Worm (Caenorhabditis elegans) whole organism, young adult: ENCODE measurements around the gene oac-31.
"Not testable (repeated sequence)": the region's sequence is repeated elsewhere in the genome, so short reads cannot be mapped to it uniquely, and the experiment has no call there.

Experiments
- B0019.2 ChIP-seq: fragments of 200-800 bp; sonication (Bioruptor generic); conservative IDR thresholded peaks from 2 replicates; pipeline ENCODE4 v1.3.6; 2022; ENCODE audit warnings: missing genetic modification reagents, missing genetic modification characterization, missing compliant biosample characterization
- B0261.1 ChIP-seq: sonication (generic microtip); optimal IDR thresholded peaks from 2 replicates; lab custom pipeline; 2016; ENCODE audit warnings: mild to moderate bottlenecking, missing genetic modification characterization, moderate library complexity, missing compliant biosample characterization
- C17E4.6 ChIP-seq: fragments of 200-800 bp; sonication (Bioruptor generic); IDR thresholded peaks from 2 replicates; pipeline ENCODE4 v1.3.6; 2022; ENCODE audit warnings: missing genetic modification reagents, missing genetic modification characterization, missing compliant biosample characterization
- F49E8.2 ChIP-seq: sonication (generic microtip); optimal IDR thresholded peaks from 3 replicates; lab custom pipeline; 2017; ENCODE audit warnings: missing genetic modification characterization, mild to moderate bottlenecking, missing compliant biosample characterization, antibody characterized with exemption, moderate library complexity; ENCODE audit not compliant: insufficient read depth
- Y53F4B.3 ChIP-seq: fragments of 200-800 bp; sonication (Bioruptor generic); IDR thresholded peaks from 2 replicates; pipeline ENCODE4 v1.3.6; 2022; ENCODE audit warnings: missing genetic modification reagents, missing genetic modification characterization, missing compliant biosample characterization
- Y53G8AR.9 ChIP-seq: fragments of 200-800 bp; sonication (Bioruptor generic); conservative IDR thresholded peaks from 2 replicates; pipeline ENCODE4 v1.3.6; 2022; ENCODE audit warnings: missing genetic modification reagents, missing genetic modification characterization, missing compliant biosample characterization
- Y79H2A.3 ChIP-seq: fragments of 200-800 bp; sonication (Bioruptor generic); conservative IDR thresholded peaks from 2 replicates; pipeline ENCODE4 v1.3.6; 2022; ENCODE audit warnings: missing genetic modification reagents, missing genetic modification characterization, missing compliant biosample characterization
- ZK185.1 ChIP-seq: sonication (generic microtip); optimal IDR thresholded peaks from 2 replicates; lab custom pipeline; 2016; ENCODE audit warnings: mild to moderate bottlenecking, missing genetic modification characterization, missing compliant biosample characterization; ENCODE audit not compliant: poor library complexity, severe bottlenecking
- aptf-3 ChIP-seq: fragments of 200-800 bp; sonication (Bioruptor generic); IDR thresholded peaks from 2 replicates; pipeline ENCODE4 v1.3.6; 2022; ENCODE audit warnings: missing genetic modification characterization, missing compliant biosample characterization
- attf-6 ChIP-seq: fragments of 200-800 bp; sonication (Bioruptor generic); IDR thresholded peaks from 2 replicates; pipeline ENCODE4 v1.3.6; 2022; ENCODE audit warnings: missing genetic modification reagents, missing genetic modification characterization, missing compliant biosample characterization
- bed-1 ChIP-seq: fragments of 200-800 bp; sonication (Bioruptor generic); IDR thresholded peaks from 2 replicates; pipeline ENCODE4 v1.3.6; 2022; ENCODE audit warnings: missing genetic modification reagents, missing genetic modification characterization, missing compliant biosample characterization
- cebp-2 ChIP-seq: fragments of 200-800 bp; sonication (Bioruptor generic); IDR thresholded peaks from 2 replicates; pipeline ENCODE4 v1.3.6; 2022; ENCODE audit warnings: missing genetic modification characterization, missing compliant biosample characterization
- ceh-27 ChIP-seq: fragments of 200-800 bp; sonication (Bioruptor generic); optimal IDR thresholded peaks from 2 replicates; lab custom pipeline; 2018; ENCODE audit warnings: mild to moderate bottlenecking, missing genetic modification characterization, moderate library complexity, missing compliant biosample characterization
- ceh-40 ChIP-seq: fragments of 200-800 bp; sonication (Bioruptor generic); IDR thresholded peaks from 2 replicates; pipeline ENCODE4 v1.3.6; 2022; ENCODE audit warnings: missing genetic modification characterization, missing compliant biosample characterization
- ceh-58 ChIP-seq: fragments of 200-800 bp; sonication (Bioruptor generic); IDR thresholded peaks from 2 replicates; pipeline ENCODE4 v1.3.6; 2022; ENCODE audit warnings: missing genetic modification characterization, missing compliant biosample characterization
- ceh-79 ChIP-seq: sonication (generic microtip); optimal IDR thresholded peaks from 2 replicates; lab custom pipeline; 2017; ENCODE audit warnings: mild to moderate bottlenecking, missing genetic modification characterization, missing compliant biosample characterization
- ceh-91 ChIP-seq: fragments of 200-800 bp; sonication (Bioruptor generic); IDR thresholded peaks from 2 replicates; pipeline ENCODE4 v1.3.6; 2022; ENCODE audit warnings: missing genetic modification reagents, missing genetic modification characterization, missing compliant biosample characterization
- egl-44 ChIP-seq: fragments of 200-800 bp; sonication (Bioruptor generic); IDR thresholded peaks from 2 replicates; pipeline ENCODE4 v1.3.6; 2022; ENCODE audit warnings: missing genetic modification reagents, missing genetic modification characterization, missing compliant biosample characterization
- hlh-26 ChIP-seq: fragments of 200-800 bp; sonication (Bioruptor generic); conservative IDR thresholded peaks from 2 replicates; pipeline ENCODE4 v1.3.6; 2022; ENCODE audit warnings: missing genetic modification reagents, missing genetic modification characterization, missing compliant biosample characterization
- hmg-1.2 ChIP-seq: fragments of 200-800 bp; sonication (Bioruptor generic); IDR thresholded peaks from 2 replicates; pipeline ENCODE4 v1.3.6; 2022; ENCODE audit warnings: missing genetic modification reagents, missing genetic modification characterization, missing compliant biosample characterization
- hmg-20 ChIP-seq: fragments of 200-800 bp; sonication (Bioruptor generic); IDR thresholded peaks from 2 replicates; pipeline ENCODE4 v1.3.6; 2022; ENCODE audit warnings: missing genetic modification reagents, missing genetic modification characterization, missing compliant biosample characterization
- lag-1 ChIP-seq: fragments of 200-800 bp; sonication (Bioruptor generic); IDR thresholded peaks from 2 replicates; pipeline ENCODE4 v1.3.6; 2022; ENCODE audit warnings: missing genetic modification reagents, missing genetic modification characterization, missing compliant biosample characterization
- lin-35 ChIP-seq, 3 experiments: fragments of 150-350 bp in 2 of 3; sonication (generic microtip) in 1 of 3; optimal IDR thresholded peaks; 2 replicates each; lab custom pipeline; 2014 to 2018; ENCODE audit warnings: missing biosample characterization in 3 of 3, missing genetic modification characterization in 3 of 3, missing genetic modification reagents in 3 of 3
- madf-3 ChIP-seq: fragments of 200-800 bp; sonication (Bioruptor generic); IDR thresholded peaks from 2 replicates; pipeline ENCODE4 v1.3.6; 2022; ENCODE audit warnings: missing genetic modification reagents, missing genetic modification characterization, missing compliant biosample characterization
- nfya-2 ChIP-seq: fragments of 200-800 bp; sonication (Bioruptor generic); IDR thresholded peaks from 2 replicates; pipeline ENCODE4 v1.3.6; 2022; ENCODE audit warnings: missing genetic modification reagents, missing genetic modification characterization, missing compliant biosample characterization
- nhr-120 ChIP-seq: fragments of 200-800 bp; sonication (Bioruptor generic); IDR thresholded peaks from 2 replicates; pipeline ENCODE4 v1.3.6; 2022; ENCODE audit warnings: missing genetic modification characterization, missing compliant biosample characterization
- nhr-27 ChIP-seq: fragments of 200-800 bp; sonication (Bioruptor generic); optimal IDR thresholded peaks from 2 replicates; lab custom pipeline; 2018; ENCODE audit warnings: mild to moderate bottlenecking, missing genetic modification characterization, moderate library complexity, missing compliant biosample characterization
- pbrm-1 ChIP-seq: fragments of 200-800 bp; sonication (Bioruptor generic); IDR thresholded peaks from 2 replicates; pipeline ENCODE4 v1.3.6; 2022; ENCODE audit warnings: missing genetic modification reagents, missing genetic modification characterization, missing compliant biosample characterization
- rcor-1 ChIP-seq: fragments of 200-800 bp; sonication (Bioruptor generic); IDR thresholded peaks from 2 replicates; pipeline ENCODE4 v1.3.6; 2022; ENCODE audit warnings: missing genetic modification reagents, missing genetic modification characterization, missing compliant biosample characterization
- repo-1 ChIP-seq: sonication (generic microtip); optimal IDR thresholded peaks from 2 replicates; lab custom pipeline; 2017; ENCODE audit warnings: mild to moderate bottlenecking, missing genetic modification characterization, missing compliant biosample characterization
- rpc-1 ChIP-seq, 2 experiments: fragments of 150-350 bp in 1 of 2; sonication (generic microtip) in 1 of 2; optimal IDR thresholded peaks; 2 replicates each; lab custom pipeline; 2014 to 2018; ENCODE audit warnings: missing biosample characterization in 1 of 2, missing genetic modification characterization in 1 of 2, missing genetic modification reagents in 1 of 2, missing genotype in 1 of 2
- somi-1 ChIP-seq: fragments of 200-800 bp; sonication (Bioruptor generic); optimal IDR thresholded peaks from 2 replicates; lab custom pipeline; 2018; ENCODE audit warnings: mild to moderate bottlenecking, missing genetic modification characterization, missing compliant biosample characterization
- tbp1 ChIP-seq: fragments of 200-800 bp; sonication (Bioruptor generic); optimal IDR thresholded peaks from 2 replicates; lab custom pipeline; 2018; ENCODE audit warnings: mild to moderate bottlenecking, missing genetic modification characterization, missing compliant biosample characterization
- unc-62 ChIP-seq: fragments of 150-350 bp; optimal IDR thresholded peaks from 2 replicates; lab custom pipeline; 2014; ENCODE audit warnings: missing biosample characterization, missing genetic modification reagents, missing genetic modification characterization

The oac-31 gene

DNA sequence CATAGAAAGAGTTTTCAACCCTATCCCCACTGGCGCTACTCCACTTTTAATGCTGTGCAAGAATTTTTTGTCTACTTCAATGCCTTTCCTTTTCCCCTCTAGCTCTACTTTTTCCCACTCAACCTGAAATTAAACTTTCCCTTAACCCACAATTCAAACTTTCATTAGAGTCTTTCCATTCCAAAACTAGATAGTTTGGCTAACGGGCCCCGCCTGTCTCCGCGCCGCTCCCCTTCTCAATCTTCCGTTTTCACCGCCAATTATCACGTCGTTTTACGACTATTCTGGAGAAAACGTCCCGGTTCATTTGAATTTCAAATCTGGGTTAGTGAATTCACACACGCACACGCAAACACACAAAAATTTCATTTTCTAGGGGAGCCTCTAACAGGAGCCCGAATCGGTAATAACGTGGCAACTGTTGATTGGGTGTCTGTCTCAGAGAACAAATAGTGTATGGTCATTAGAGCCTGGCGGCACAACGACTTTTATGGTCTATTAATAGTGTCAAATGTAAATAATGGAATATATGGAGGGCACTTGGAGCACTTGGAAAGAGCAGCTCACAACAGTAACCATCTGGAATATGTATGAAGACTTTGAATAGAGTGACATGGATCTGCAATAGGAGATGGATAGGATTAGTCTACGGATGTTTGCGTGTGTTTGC lies 28.2 kb upstream of the oac-31 start:
- no peak for TF ChIP-seq nfya-2
- no peak for TF ChIP-seq madf-3
- TF ChIP-seq nhr-27 (tag; lab: Kevin White, UChicago) = no peak
- TF ChIP-seq hlh-26 = no peak
- no peak for TF ChIP-seq ZK185.1 (tag; lab: Kevin White, UChicago)
- no peak for TF ChIP-seq hmg-1.2 (GFP tag; lab: Robert Waterston, UW)
- no peak for TF ChIP-seq Y53F4B.3 (GFP tag; lab: Robert Waterston, UW)
- no peak for TF ChIP-seq bed-1
- TF ChIP-seq F49E8.2 (tag; lab: Kevin White, UChicago) = no peak
- TF ChIP-seq Y79H2A.3 (GFP tag; lab: Robert Waterston, UW) = no peak
- TF ChIP-seq B0019.2 (GFP tag; lab: Robert Waterston, UW) = no peak
- no peak for TF ChIP-seq Y53G8AR.9 (GFP tag; lab: Robert Waterston, UW)

- TF ChIP-seq ceh-79 (tag; lab: Kevin White, UChicago) = no peak
- no peak for TF ChIP-seq egl-44 (GFP tag; lab: Robert Waterston, UW)
- TF ChIP-seq pbrm-1 (GFP tag; lab: Robert Waterston, UW) = no peak
- TF ChIP-seq repo-1 (tag; lab: Kevin White, UChicago) = no peak
- no peak for TF ChIP-seq somi-1
- TF ChIP-seq ceh-27 = no peak
- TF ChIP-seq bed-1 = no peak
- TF ChIP-seq ceh-58 = no peak
- TF ChIP-seq ceh-91 = no peak
- no peak for TF ChIP-seq lin-35 (GFP tag; optimal IDR thresholded peaks at IDR 0.05; lab: Kevin White, UChicago)
- no peak for TF ChIP-seq unc-62
- TF ChIP-seq lag-1 (GFP tag; lab: Robert Waterston, UW) = no peak
- TF ChIP-seq, all 124 proteins: peak for 0
Measured at ce11 chrV:1566776-1567175, 25.1 kb upstream of the oac-31 start, which contains the start of gene cdc-25.2. Gene cdc-25.2, plus strand, starts transcription at chrV:1567076.

DNA sequence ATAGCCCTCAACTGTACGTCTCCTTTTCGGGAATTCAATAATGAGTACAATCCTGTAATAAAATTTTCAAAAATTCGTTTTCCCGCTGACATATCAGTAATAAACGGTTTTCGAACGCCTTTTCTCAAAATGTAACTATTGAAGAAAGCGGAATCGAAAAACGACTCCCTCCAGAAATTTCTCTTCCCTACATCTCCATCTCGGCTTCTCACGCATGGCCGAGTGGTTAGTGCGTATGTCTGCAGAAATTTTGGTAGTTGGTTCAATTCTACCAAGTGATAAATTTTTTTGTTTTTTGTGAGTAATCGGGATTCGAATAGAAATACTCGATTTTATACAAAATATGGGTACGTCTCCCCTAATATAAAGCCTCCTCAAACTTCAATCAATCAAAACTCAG lies 19.5 kb upstream of the oac-31 start:
- TF ChIP-seq nhr-120 (GFP tag; lab: Robert Waterston, UW) (0 out of 2 replicates have a peak, but pooled peaks have one; percentile 85), rcor-1 (GFP tag; lab: Robert Waterston, UW) (peak; percentile 67; the same call in 1 of the 2 replicates), rpc-1 (tag; optimal IDR thresholded peaks at IDR 0.05; lab: Kevin White, UChicago) (peak; percentile 49), pbrm-1 (GFP tag; lab: Robert Waterston, UW) (peak; percentile 36; the same call in 1 of the 2 replicates), B0261.1 (tag; lab: Kevin White, UChicago) (peak; percentile 57), attf-6 (peak; percentile 41; the same call in 1 of the 2 replicates), cebp-2 (GFP tag; lab: Robert Waterston, UW) (peak; percentile 80; the same call in 1 of the 2 replicates), hmg-20 (peak; percentile 59; the same call in 1 of the 2 replicates), tbp1 (GFP tag; lab: Kevin White, UChicago) (peak; percentile 83), ceh-40 (GFP tag; lab: Robert Waterston, UW) (0 out of 2 replicates have a peak, but pooled peaks have one; percentile 50), egl-44 (GFP tag; lab: Robert Waterston, UW) (peak; percentile 85), C17E4.6 (GFP tag; lab: Robert Waterston, UW) (0 out of 2 replicates have a peak, but pooled peaks have one; percentile 37), aptf-3 (GFP tag; lab: Robert Waterston, UW) (0 out of 2 replicates have a peak, but pooled peaks have one; percentile 14)
- not testable (repeated sequence) for TF ChIP-seq rpc-1 (optimal IDR thresholded peaks at IDR 0.05; lab: Kevin White, UChicago)
